Worm (Caenorhabditis elegans) whole organism, L2 larva: ENCODE measurements around the gene C06A1.6.

Source experiments
- C34F6.9 ChIP-seq: fragments of 150-350 bp; optimal IDR thresholded peaks from 2 replicates; lab custom pipeline; 2014; ENCODE audit warnings: missing biosample characterization, missing genetic modification characterization
- F13H6.1 ChIP-seq: sonication (generic microtip); optimal IDR thresholded peaks from 2 replicates; lab custom pipeline; 2016; ENCODE audit warnings: missing genetic modification characterization, missing compliant biosample characterization
- R02D3.7 ChIP-seq: fragments of 150-350 bp; optimal IDR thresholded peaks from 2 replicates; lab custom pipeline; 2014; ENCODE audit warnings: missing biosample characterization, missing genetic modification characterization
- Y55F3AM.14 ChIP-seq: fragments of 200-800 bp; sonication (Bioruptor generic); optimal IDR thresholded peaks from 2 replicates; lab custom pipeline; 2018; ENCODE audit warnings: mild to moderate bottlenecking, missing genetic modification characterization, missing compliant biosample characterization
- ZK546.5 ChIP-seq: sonication (generic microtip); optimal IDR thresholded peaks from 2 replicates; lab custom pipeline; 2017; ENCODE audit warnings: missing biosample characterization, missing genetic modification characterization
- alr-1 ChIP-seq: fragments of 150-350 bp; optimal IDR thresholded peaks from 2 replicates; lab custom pipeline; 2014; ENCODE audit warnings: missing biosample characterization, missing genetic modification characterization
- aly-2 ChIP-seq: fragments of 150-350 bp; optimal IDR thresholded peaks from 2 replicates; lab custom pipeline; 2014; ENCODE audit warnings: missing biosample characterization, missing genetic modification characterization
- ama-1 ChIP-seq: fragments of 150-350 bp; optimal IDR thresholded peaks from 2 replicates; lab custom pipeline; 2018; ENCODE audit warnings: inconsistent platforms
- ceh-82 ChIP-seq: fragments of 150-350 bp; optimal IDR thresholded peaks from 2 replicates; lab custom pipeline; 2014; ENCODE audit warnings: missing biosample characterization, missing genetic modification characterization
- crh-2 ChIP-seq: sonication (generic microtip); optimal IDR thresholded peaks from 2 replicates; lab custom pipeline; 2017; ENCODE audit warnings: missing biosample characterization, missing genetic modification characterization
- egl-27 ChIP-seq: sonication (generic microtip); optimal IDR thresholded peaks from 3 replicates; lab custom pipeline; 2017; ENCODE audit warnings: missing biosample characterization, missing genetic modification reagents, missing genetic modification characterization
- elt-3 ChIP-seq: sonication (generic microtip); optimal IDR thresholded peaks from 2 replicates; lab custom pipeline; 2017; ENCODE audit warnings: missing biosample characterization, missing genetic modification characterization
- fos-1 ChIP-seq: fragments of 150-350 bp; optimal IDR thresholded peaks from 2 replicates; lab custom pipeline; 2014; ENCODE audit warnings: missing biosample characterization, missing genetic modification characterization
- gmeb-1 ChIP-seq: fragments of 150-350 bp; optimal IDR thresholded peaks from 2 replicates; lab custom pipeline; 2014; ENCODE audit warnings: missing biosample characterization, missing genetic modification characterization
- lin-11 ChIP-seq: fragments of 150-350 bp; sonication (generic microtip); optimal IDR thresholded peaks from 2 replicates; lab custom pipeline; 2014; ENCODE audit warnings: missing biosample characterization, missing genetic modification characterization, inconsistent platforms, mixed read lengths
- lin-39 ChIP-seq: fragments of 150-350 bp; optimal IDR thresholded peaks from 2 replicates; lab custom pipeline; 2014; ENCODE audit warnings: missing biosample characterization, missing genetic modification reagents, missing genetic modification characterization
- lsy-2 ChIP-seq, 2 experiments: fragments of 150-350 bp in 1 of 2; sonication (generic microtip) in 1 of 2; optimal IDR thresholded peaks; 2 replicates each; lab custom pipeline; 2014 to 2017; ENCODE audit warnings: missing biosample characterization in 2 of 2, missing genetic modification characterization in 2 of 2
- mab-5 ChIP-seq: fragments of 150-350 bp; optimal IDR thresholded peaks from 2 replicates; lab custom pipeline; 2014; ENCODE audit warnings: missing biosample characterization, missing genetic modification characterization
- mbf-1 ChIP-seq: sonication (generic microtip); optimal IDR thresholded peaks from 2 replicates; lab custom pipeline; 2017; ENCODE audit warnings: missing biosample characterization, missing genetic modification characterization
- nhr-10 ChIP-seq: sonication (generic microtip); optimal IDR thresholded peaks from 2 replicates; lab custom pipeline; 2017; ENCODE audit warnings: missing biosample characterization, missing genetic modification characterization
- nhr-11 ChIP-seq: fragments of 150-350 bp; optimal IDR thresholded peaks from 2 replicates; lab custom pipeline; 2014; ENCODE audit warnings: missing biosample characterization, missing genetic modification characterization
- nhr-12 ChIP-seq: fragments of 150-350 bp; optimal IDR thresholded peaks from 2 replicates; lab custom pipeline; 2014; ENCODE audit warnings: missing biosample characterization, missing genetic modification characterization
- nhr-129 ChIP-seq: fragments of 150-350 bp; optimal IDR thresholded peaks from 2 replicates; lab custom pipeline; 2014; ENCODE audit warnings: missing biosample characterization, missing genetic modification characterization
- nhr-21 ChIP-seq: fragments of 150-350 bp; optimal IDR thresholded peaks from 2 replicates; lab custom pipeline; 2014; ENCODE audit warnings: missing biosample characterization, missing genetic modification characterization
- nhr-23 ChIP-seq: fragments of 150-350 bp; optimal IDR thresholded peaks from 2 replicates; lab custom pipeline; 2014; ENCODE audit warnings: missing biosample characterization, missing genetic modification reagents, missing genetic modification characterization
- nhr-237 ChIP-seq: fragments of 150-350 bp; optimal IDR thresholded peaks from 2 replicates; lab custom pipeline; 2014; ENCODE audit warnings: missing biosample characterization, missing genetic modification characterization
- nhr-25 ChIP-seq: fragments of 150-350 bp; sonication (generic microtip); optimal IDR thresholded peaks from 3 replicates; lab custom pipeline; 2014; ENCODE audit warnings: missing biosample characterization, missing genetic modification characterization
- nhr-6 ChIP-seq: fragments of 150-350 bp; optimal IDR thresholded peaks from 2 replicates; lab custom pipeline; 2014; ENCODE audit warnings: missing biosample characterization, missing genetic modification characterization
- nhr-77 ChIP-seq: fragments of 150-350 bp; optimal IDR thresholded peaks from 2 replicates; lab custom pipeline; 2014; ENCODE audit warnings: missing biosample characterization, missing genetic modification characterization
- sem-4 ChIP-seq: fragments of 150-350 bp; optimal IDR thresholded peaks from 2 replicates; lab custom pipeline; 2014; ENCODE audit warnings: missing biosample characterization, missing genetic modification reagents, missing genetic modification characterization
- skn-1 ChIP-seq: sonication (generic microtip); optimal IDR thresholded peaks from 2 replicates; lab custom pipeline; 2017; ENCODE audit warnings: missing biosample characterization, missing genetic modification characterization
- sma-3 ChIP-seq: sonication (generic microtip); optimal IDR thresholded peaks from 2 replicates; lab custom pipeline; 2016; ENCODE audit warnings: missing genetic modification reagents, missing genetic modification characterization, missing compliant biosample characterization
- sma-9 ChIP-seq, 2 experiments: fragments of 150-350 bp in 1 of 2; sonication (generic microtip) in 1 of 2; optimal IDR thresholded peaks; 2 replicates each; lab custom pipeline; 2014 to 2016; ENCODE audit warnings: missing genetic modification characterization in 2 of 2, mild to moderate bottlenecking in 1 of 2, missing biosample characterization in 1 of 2, missing compliant biosample characterization in 1 of 2, missing genetic modification reagents in 1 of 2, moderate library complexity in 1 of 2
- snpc-4 ChIP-seq: fragments of 150-350 bp; optimal IDR thresholded peaks from 2 replicates; lab custom pipeline; 2014; ENCODE audit warnings: missing biosample characterization, missing genetic modification characterization
- unc-39 ChIP-seq: fragments of 150-350 bp; optimal IDR thresholded peaks from 2 replicates; lab custom pipeline; 2014; ENCODE audit warnings: missing biosample characterization, missing genetic modification characterization
- unc-55 ChIP-seq: fragments of 150-350 bp; sonication (generic microtip); optimal IDR thresholded peaks from 3 replicates; lab custom pipeline; 2014; ENCODE audit warnings: missing biosample characterization, missing genetic modification reagents, missing genetic modification characterization
- unc-62 ChIP-seq: fragments of 150-350 bp; optimal IDR thresholded peaks from 2 replicates; lab custom pipeline; 2014; ENCODE audit warnings: missing biosample characterization, missing genetic modification reagents, missing genetic modification characterization
- zag-1 ChIP-seq: fragments of 150-350 bp; optimal IDR thresholded peaks from 2 replicates; lab custom pipeline; 2014; ENCODE audit warnings: missing biosample characterization, missing genetic modification characterization
- ztf-1 ChIP-seq: fragments of 200-800 bp; sonication (Bioruptor generic); conservative IDR thresholded peaks from 2 replicates; pipeline ENCODE4 v1.3.6; 2022; ENCODE audit warnings: missing genetic modification characterization, missing compliant biosample characterization
- ztf-11 ChIP-seq: sonication (generic microtip); optimal IDR thresholded peaks from 2 replicates; lab custom pipeline; 2017; ENCODE audit warnings: missing biosample characterization, missing genetic modification characterization
- ztf-4 ChIP-seq: fragments of 150-350 bp; optimal IDR thresholded peaks from 2 replicates; lab custom pipeline; 2014; ENCODE audit warnings: missing biosample characterization, missing genetic modification characterization

C06A1.6 gene

ce11 chrII:10571967-10572366 is 7.5 kb upstream of the C06A1.6 start, which contains the start of gene C06A1.3:
C06A1.3 (plus strand) TSS chrII:10572267.
- TF ChIP-seq Y55F3AM.14 (GFP tag; lab: Kevin White, UChicago) (no peak), nhr-237 (tag; lab: Kevin White, UChicago) (no peak), nhr-129 (tag; lab: Kevin White, UChicago) (no peak), nhr-23 (tag; lab: Kevin White, UChicago) (no peak), lin-11 (tag; lab: Kevin White, UChicago) (no peak)

ce11 chrII:10570302-10570701 is 5.8 kb upstream of the C06A1.6 start, which contains the start of gene txt-13:
txt-13 (plus strand) TSS chrII:10570602.
- no peak for TF ChIP-seq nhr-12 (tag; lab: Kevin White, UChicago)
- TF ChIP-seq ztf-4 (tag; lab: Kevin White, UChicago), result no peak
- TF ChIP-seq unc-39 (tag; lab: Kevin White, UChicago), result no peak
- no peak for TF ChIP-seq nhr-6 (tag; lab: Kevin White, UChicago)
- no peak for TF ChIP-seq mbf-1 (tag; lab: Kevin White, UChicago)
- TF ChIP-seq nhr-129 (tag; lab: Kevin White, UChicago), result no peak

- TF ChIP-seq ceh-82 (tag; lab: Kevin White, UChicago), result no peak
- peak; percentile 55 for TF ChIP-seq sma-9 (GFP tag; optimal IDR thresholded peaks at IDR 0.05; lab: Kevin White, UChicago)
- no peak for TF ChIP-seq sma-9 (tag; optimal IDR thresholded peaks at IDR 0.05; lab: Kevin White, UChicago)
- no peak for TF ChIP-seq skn-1 (tag; lab: Kevin White, UChicago)
- no peak for TF ChIP-seq F13H6.1 (tag; lab: Kevin White, UChicago)
- peak in 1 of 2 experiments; percentile 19 for TF ChIP-seq lsy-2 (tag; optimal IDR thresholded peaks at IDR 0.05; lab: Kevin White, UChicago)
- no peak for TF ChIP-seq unc-62
- no peak for TF ChIP-seq nhr-11 (tag; lab: Kevin White, UChicago)
- TF ChIP-seq lin-11 (tag; lab: Kevin White, UChicago), result no peak
- TF ChIP-seq ztf-11 (tag; lab: Kevin White, UChicago), result no peak
Observed at ce11 chrII:10569498-10569897, 5.0 kb upstream of the C06A1.6 start.

ce11 chrII:10566458-10566857 is 2.0 kb upstream of the C06A1.6 start:
- TF ChIP-seq nhr-129 (tag; lab: Kevin White, UChicago), result no peak
- TF ChIP-seq mab-5 (tag; lab: Kevin White, UChicago), result no peak
- TF ChIP-seq nhr-10 (tag; lab: Kevin White, UChicago), result no peak
- no peak for TF ChIP-seq gmeb-1 (tag; lab: Kevin White, UChicago)
- TF ChIP-seq ZK546.5 (tag; lab: Kevin White, UChicago), result no peak

ce11 chrII:10563368-10563767 is 1.1 kb downstream of the C06A1.6 start, which contains the start of gene cdc-48.1:
cdc-48.1 (minus strand) TSS chrII:10563407.
- TF ChIP-seq sem-4 (tag; lab: Kevin White, UChicago) (peak; percentile 100), lsy-2 (tag; optimal IDR thresholded peaks at IDR 0.05; lab: Kevin White, UChicago) (peak; percentile 98 to 99), mbf-1 (tag; lab: Kevin White, UChicago) (peak; percentile 70), sma-3 (GFP tag; lab: Kevin White, UChicago) (peak; percentile 100), nhr-11 (tag; lab: Kevin White, UChicago) (peak; percentile 98), R02D3.7 (tag; lab: Kevin White, UChicago) (peak; percentile 91), nhr-25 (tag; lab: Kevin White, UChicago) (peak; percentile 100), nhr-237 (tag; lab: Kevin White, UChicago) (peak; percentile 93), sma-9 (GFP tag; optimal IDR thresholded peaks at IDR 0.05; lab: Kevin White, UChicago) (peak; percentile 100), sma-9 (tag; optimal IDR thresholded peaks at IDR 0.05; lab: Kevin White, UChicago) (peak; percentile 49), lin-39 (tag; lab: Kevin White, UChicago) (peak; percentile 99), alr-1 (tag; lab: Kevin White, UChicago) (no peak), unc-62 (peak; percentile 98), nhr-77 (peak; percentile 99), skn-1 (tag; lab: Kevin White, UChicago) (peak; percentile 100), ceh-82 (tag; lab: Kevin White, UChicago) (peak; percentile 98), elt-3 (no peak), aly-2 (tag; lab: Kevin White, UChicago) (peak; percentile 81), ztf-11 (tag; lab: Kevin White, UChicago) (peak; percentile 87), fos-1 (peak; percentile 100), ztf-1 (GFP tag; lab: Robert Waterston, UW) (peak; percentile 99; the same call in 1 of the 2 replicates), nhr-21 (tag; lab: Kevin White, UChicago) (peak; percentile 100), nhr-12 (tag; lab: Kevin White, UChicago) (peak; percentile 84), snpc-4 (tag; lab: Kevin White, UChicago) (peak; percentile 95), ZK546.5 (tag; lab: Kevin White, UChicago) (peak; percentile 93), ama-1 (lab: Kevin White, UChicago) (peak; percentile 97), unc-55 (GFP tag; lab: Kevin White, UChicago) (peak; percentile 100), zag-1 (peak; percentile 100), unc-39 (tag; lab: Kevin White, UChicago) (peak; percentile 57), Y55F3AM.14 (GFP tag; lab: Kevin White, UChicago) (peak; percentile 99), nhr-10 (tag; lab: Kevin White, UChicago) (peak; percentile 95), mab-5 (tag; lab: Kevin White, UChicago) (peak; percentile 98), crh-2 (tag; lab: Kevin White, UChicago) (peak; percentile 100), nhr-23 (tag; lab: Kevin White, UChicago) (peak; percentile 62), C34F6.9 (tag; lab: Kevin White, UChicago) (peak; percentile 100), F13H6.1 (tag; lab: Kevin White, UChicago) (peak; percentile 100), lin-11 (tag; lab: Kevin White, UChicago) (peak; percentile 98), egl-27 (tag; lab: Kevin White, UChicago) (peak; percentile 100)
